Worm (Caenorhabditis elegans) whole organism, early embryonic: ENCODE results near the gene K08D8.11.

Experiments
- F13C5.2 ChIP-seq: sonication (generic microtip); optimal IDR thresholded peaks from 2 replicates; lab custom pipeline; 2017; ENCODE audit warnings: mild to moderate bottlenecking, missing genetic modification characterization, inconsistent platforms, missing compliant biosample characterization
- ama-1 ChIP-seq: fragments of 150-350 bp; optimal IDR thresholded peaks from 2 replicates; lab custom pipeline; 2014
- ceh-13 ChIP-seq: fragments of 200-800 bp; sonication (Bioruptor generic); optimal IDR thresholded peaks from 2 replicates; lab custom pipeline; 2018; ENCODE audit warnings: mild to moderate bottlenecking, missing genetic modification characterization, missing compliant biosample characterization
- ceh-36 ChIP-seq: sonication (generic microtip); optimal IDR thresholded peaks from 2 replicates; lab custom pipeline; 2016; ENCODE audit warnings: missing genetic modification characterization, inconsistent platforms, missing compliant biosample characterization
- ets-7 ChIP-seq: sonication (generic microtip); optimal IDR thresholded peaks from 2 replicates; lab custom pipeline; 2016; ENCODE audit warnings: missing genotype, missing genetic modification characterization, missing compliant biosample characterization
- flt-1 ChIP-seq: fragments of 200-800 bp; sonication (Bioruptor generic); IDR thresholded peaks from 2 replicates; pipeline ENCODE4 v1.3.6; 2022; ENCODE audit warnings: missing genetic modification characterization, missing compliant biosample characterization
- hmg-4 ChIP-seq: fragments of 200-800 bp; sonication (Bioruptor generic); optimal IDR thresholded peaks from 2 replicates; lab custom pipeline; 2018; ENCODE audit warnings: mild to moderate bottlenecking, missing genetic modification characterization, missing compliant biosample characterization
- pes-1 ChIP-seq: fragments of 200-800 bp; sonication (Bioruptor generic); IDR thresholded peaks from 2 replicates; pipeline ENCODE4 v1.3.6; 2022; ENCODE audit warnings: missing genetic modification reagents, missing genetic modification characterization, missing compliant biosample characterization
- scrt-1 ChIP-seq: fragments of 200-800 bp; sonication (Bioruptor generic); IDR thresholded peaks from 2 replicates; pipeline ENCODE4 v1.3.6; 2022; ENCODE audit warnings: missing genetic modification characterization, missing compliant biosample characterization
- sea-1 ChIP-seq: fragments of 200-800 bp; sonication (Bioruptor generic); conservative IDR thresholded peaks from 2 replicates; pipeline ENCODE4 v1.3.6; 2022; ENCODE audit warnings: missing genetic modification characterization, missing compliant biosample characterization
- tbx-11 ChIP-seq: fragments of 200-800 bp; sonication (Bioruptor generic); IDR thresholded peaks from 2 replicates; pipeline ENCODE4 v1.3.6; 2022; ENCODE audit warnings: missing genetic modification characterization, missing compliant biosample characterization
- tra-4 ChIP-seq: sonication (generic microtip); optimal IDR thresholded peaks from 2 replicates; lab custom pipeline; 2017; ENCODE audit warnings: missing genetic modification characterization, missing compliant biosample characterization

- no peak for TF ChIP-seq ets-7
- no peak for TF ChIP-seq ceh-36 (tag; lab: Kevin White, UChicago)
- no peak for TF ChIP-seq ama-1
- no peak for TF ChIP-seq ceh-13 (GFP tag; lab: Kevin White, UChicago)
- TF ChIP-seq scrt-1 (GFP tag; lab: Robert Waterston, UW): no peak
- TF ChIP-seq flt-1 (GFP tag; lab: Robert Waterston, UW): no peak
- TF ChIP-seq F13C5.2 (tag; lab: Kevin White, UChicago): no peak
- TF ChIP-seq tra-4 (tag; lab: Kevin White, UChicago): no peak
- TF ChIP-seq tbx-11: no peak
- no peak for TF ChIP-seq pes-1 (GFP tag; lab: Robert Waterston, UW)
- TF ChIP-seq sea-1 (GFP tag; lab: Robert Waterston, UW): no peak
- TF ChIP-seq hmg-4 (GFP tag; lab: Kevin White, UChicago): no peak
Observed at ce11 chrIV:12900267-12900666, 5.2 kb downstream of the K08D8.11 start, which contains the start of gene K08D8.10.
